Worm (Caenorhabditis elegans) whole organism, midembryonic: ENCODE measurements around the gene hst-6.

Experiments
- cog-1 ChIP-seq: sonication (generic microtip); optimal IDR thresholded peaks from 2 replicates; lab custom pipeline; 2016; ENCODE audit warnings: missing genetic modification characterization, missing compliant biosample characterization
- flt-1 ChIP-seq: fragments of 200-800 bp; sonication (Bioruptor generic); IDR thresholded peaks from 2 replicates; pipeline ENCODE4 v1.3.6; 2022; ENCODE audit warnings: missing genetic modification characterization, missing compliant biosample characterization
- klf-2 ChIP-seq: fragments of 200-800 bp; sonication (Bioruptor generic); conservative IDR thresholded peaks from 2 replicates; pipeline ENCODE4 v1.3.6; 2022; ENCODE audit warnings: missing genetic modification reagents, missing genetic modification characterization, missing compliant biosample characterization
- ref-1 ChIP-seq: fragments of 200-800 bp; sonication (Bioruptor generic); conservative IDR thresholded peaks from 2 replicates; pipeline ENCODE4 v1.3.6; 2022; ENCODE audit warnings: missing genetic modification reagents, missing genetic modification characterization, missing compliant biosample characterization
- tab-1 ChIP-seq: fragments of 200-800 bp; sonication (Bioruptor generic); IDR thresholded peaks from 2 replicates; pipeline ENCODE4 v1.3.6; 2022; ENCODE audit warnings: missing genetic modification characterization, missing compliant biosample characterization

DNA sequence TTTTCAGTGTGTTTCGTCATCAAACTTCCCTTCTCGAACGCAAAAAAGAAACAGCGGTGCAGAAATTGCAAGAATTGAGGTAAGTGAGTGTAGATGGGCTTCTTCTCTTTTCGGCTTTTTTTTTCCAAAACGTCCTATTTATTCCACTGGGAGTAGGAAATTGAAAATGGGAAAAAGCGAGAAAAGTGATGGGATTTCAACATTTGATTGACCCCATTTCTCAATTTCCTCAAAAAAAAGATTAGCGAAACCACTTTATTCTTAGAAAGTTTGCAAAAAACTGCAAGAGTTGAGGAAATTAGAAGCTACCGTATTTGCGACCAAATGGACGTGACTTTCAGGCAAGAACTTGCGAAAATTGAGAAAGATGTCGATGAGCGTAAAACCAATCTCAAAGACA, 28.1 kb downstream of the hst-6 start, which contains the start of gene ags-3:
- TF ChIP-seq flt-1 (GFP tag; lab: Robert Waterston, UW) (no peak), ref-1 (no peak), klf-2 (GFP tag; lab: Robert Waterston, UW) (no peak), cog-1 (tag; lab: Kevin White, UChicago) (no peak), tab-1 (GFP tag; lab: Robert Waterston, UW) (no peak)
